Worm (Caenorhabditis elegans): ENCODE results near the gene Y42A5A.3.

Y42A5A.3 gene

ce11 chrV:11076403-11076802 is 19.4 kb downstream of the Y42A5A.3 start (continued):
- peak; percentile 87 for TF ChIP-seq F39B2.1 (GFP tag; IDR thresholded peaks at IDR 0.05)
- TF ChIP-seq C17E4.6 (GFP tag; IDR thresholded peaks at IDR 0.05), result peak; percentile 57
- TF ChIP-seq rcor-1 (GFP tag; IDR thresholded peaks at IDR 0.05), result peak; percentile 75; the same call in 1 of the 2 replicates
- no peak for TF ChIP-seq ztf-25 (GFP tag; IDR thresholded peaks at IDR 0.05)
- peak; percentile 72 for TF ChIP-seq athp-1 (tag; optimal IDR thresholded peaks at IDR 0.05)
- TF ChIP-seq bed-1 (GFP tag; IDR thresholded peaks at IDR 0.05), result 0 out of 2 replicates have a peak, but pooled peaks have one; percentile 74
- TF ChIP-seq sdz-38 (tag; optimal IDR thresholded peaks at IDR 0.05), result no peak
- TF ChIP-seq akir-1 (GFP tag; optimal IDR thresholded peaks at IDR 0.05), result no peak
- peak; percentile 85 for TF ChIP-seq hrde-1 (tag; optimal IDR thresholded peaks at IDR 0.05; ENCODE audit: borderline replicate concordance)
- TF ChIP-seq K11D2.4 (GFP tag; IDR thresholded peaks at IDR 0.05), result 0 out of 2 replicates have a peak, but pooled peaks have one; percentile 20
- peak; percentile 95 for TF ChIP-seq Y53G8AR.9 (GFP tag; conservative IDR thresholded peaks at IDR 0.05)
- TF ChIP-seq snpc-1.1 (tag; optimal IDR thresholded peaks at IDR 0.05; ENCODE audit: insufficient read depth), result no peak
- peak; percentile 31 for TF ChIP-seq madf-10 (tag; optimal IDR thresholded peaks at IDR 0.05)
- 0 out of 2 replicates have a peak, but pooled peaks have one; percentile 30 for TF ChIP-seq D2030.7 (GFP tag; IDR thresholded peaks at IDR 0.05)
- peak; percentile 86 for TF ChIP-seq madf-6 (GFP tag; IDR thresholded peaks at IDR 0.05)
- no peak for TF ChIP-seq gei-17 (GFP tag; optimal IDR thresholded peaks at IDR 0.05)
- TF ChIP-seq mes-4 (tag; optimal IDR thresholded peaks at IDR 0.05), result no peak
- TF ChIP-seq aptf-3 (GFP tag; IDR thresholded peaks at IDR 0.05), result peak; percentile 90
- TF ChIP-seq sea-2 (GFP tag; IDR thresholded peaks at IDR 0.05), result no peak
- TF ChIP-seq nhr-80 (tag; optimal IDR thresholded peaks at IDR 0.05), result peak; percentile 20
- TF ChIP-seq egl-44 (GFP tag; IDR thresholded peaks at IDR 0.05), result 0 out of 2 replicates have a peak, but pooled peaks have one; percentile 28
- peak; percentile 71 for TF ChIP-seq ceh-100 (GFP tag; IDR thresholded peaks at IDR 0.05)
- peak; percentile 39 for TF ChIP-seq F23B12.7 (tag; optimal IDR thresholded peaks at IDR 0.05; ENCODE audit: insufficient read depth)
- TF ChIP-seq madf-3 (GFP tag; IDR thresholded peaks at IDR 0.05), result peak; percentile 94
- TF ChIP-seq ekl-4 (GFP tag; IDR thresholded peaks at IDR 0.05), result peak; percentile 95
- TF ChIP-seq nhr-179 (tag; optimal IDR thresholded peaks at IDR 0.05), result peak; percentile 2
- TF ChIP-seq snpc-4 (GFP tag; optimal IDR thresholded peaks at IDR 0.05), result peak; percentile 28
- TF ChIP-seq snpc-4 (tag; optimal IDR thresholded peaks at IDR 0.05), result peak in 3 of 4 experiments; percentile 50 to 52 (median 50)
- peak; percentile 37 for TF ChIP-seq lin-40 (tag; optimal IDR thresholded peaks at IDR 0.05)
- no peak for TF ChIP-seq F22D6.2 (tag; optimal IDR thresholded peaks at IDR 0.05)
- peak; percentile 88 for TF ChIP-seq Y56A3A.18 (GFP tag; IDR thresholded peaks at IDR 0.05)
- no peak for TF ChIP-seq ztf-3 (GFP tag; optimal IDR thresholded peaks at IDR 0.05)
- TF ChIP-seq B0019.2 (GFP tag; conservative IDR thresholded peaks at IDR 0.05), result no peak
- TF ChIP-seq nfyb-1 (GFP tag; IDR thresholded peaks at IDR 0.05), result peak; percentile 84
- TF ChIP-seq die-1 (tag; optimal IDR thresholded peaks at IDR 0.05), result peak; percentile 67
- TF ChIP-seq dpl-1 (GFP tag; optimal IDR thresholded peaks at IDR 0.05), result no peak
- TF ChIP-seq attf-5 (GFP tag; optimal IDR thresholded peaks at IDR 0.05), result no peak
- TF ChIP-seq F57A8.1 (GFP tag; optimal IDR thresholded peaks at IDR 0.05), result no peak
- no peak for TF ChIP-seq ztf-18 (tag; optimal IDR thresholded peaks at IDR 0.05)
- TF ChIP-seq ceh-79 (tag; optimal IDR thresholded peaks at IDR 0.05), result no peak
- TF ChIP-seq hlh-12 (tag; optimal IDR thresholded peaks at IDR 0.05), result no peak
- no peak for TF ChIP-seq Y67H2A.10 (GFP tag; conservative IDR thresholded peaks at IDR 0.05)
- TF ChIP-seq ceh-58 (GFP tag; IDR thresholded peaks at IDR 0.05), result 0 out of 2 replicates have a peak, but pooled peaks have one; percentile 70
- TF ChIP-seq hsf-1 (GFP tag; IDR thresholded peaks at IDR 0.05), result peak; percentile 86
- no peak for TF ChIP-seq nhr-27 (tag; optimal IDR thresholded peaks at IDR 0.05)
- TF ChIP-seq Y79H2A.3 (GFP tag; conservative IDR thresholded peaks at IDR 0.05), result 0 out of 2 replicates have a peak, but pooled peaks have one; percentile 62
- no peak for TF ChIP-seq F57C9.4 (tag; optimal IDR thresholded peaks at IDR 0.05)
- peak; percentile 15 for TF ChIP-seq nhr-90 (tag; optimal IDR thresholded peaks at IDR 0.05)
- TF ChIP-seq hmg-1.2 (GFP tag; IDR thresholded peaks at IDR 0.05), result peak; percentile 34; the same call in 1 of the 2 replicates
